Worm (Caenorhabditis elegans): ENCODE measurements around the gene F48G7.13.

- TF ChIP-seq jun-1 (tag; optimal IDR thresholded peaks at IDR 0.05) (no peak), nhr-23 (tag; optimal IDR thresholded peaks at IDR 0.05) (no peak), hmg-11 (tag; optimal IDR thresholded peaks at IDR 0.05) (no peak), egl-27 (tag; optimal IDR thresholded peaks at IDR 0.05) (no peak), fos-1 (tag; optimal IDR thresholded peaks at IDR 0.05) (no peak)
Measured at ce11 chrV:638328-638727, 23.0 kb downstream of the F48G7.13 start, which contains the start of gene srj-37.
